Worm (Caenorhabditis elegans) whole organism, L3 larva: ENCODE measurements around the gene B0238.9.

ENCODE experiments used
- R02D3.7 ChIP-seq: fragments of 150-350 bp; optimal IDR thresholded peaks from 2 replicates; lab custom pipeline; 2014; ENCODE audit warnings: missing biosample characterization, missing genetic modification characterization
- ZK546.5 ChIP-seq: sonication (generic microtip); optimal IDR thresholded peaks from 2 replicates; lab custom pipeline; 2017; ENCODE audit warnings: missing biosample characterization, missing genetic modification characterization
- aly-2 ChIP-seq: fragments of 150-350 bp; optimal IDR thresholded peaks from 2 replicates; lab custom pipeline; 2014; ENCODE audit warnings: missing biosample characterization, missing genetic modification characterization
- ama-1 ChIP-seq: fragments of 150-350 bp; optimal IDR thresholded peaks from 2 replicates; lab custom pipeline; 2018
- ceh-28 ChIP-seq: fragments of 150-350 bp; optimal IDR thresholded peaks from 2 replicates; lab custom pipeline; 2014; ENCODE audit warnings: missing biosample characterization, missing genetic modification reagents, missing genetic modification characterization
- ceh-82 ChIP-seq: fragments of 150-350 bp; optimal IDR thresholded peaks from 2 replicates; lab custom pipeline; 2014; ENCODE audit warnings: missing biosample characterization, missing genetic modification characterization
- ceh-9 ChIP-seq: sonication (generic microtip); optimal IDR thresholded peaks from 2 replicates; lab custom pipeline; 2018; ENCODE audit warnings: missing biosample characterization, missing genetic modification characterization
- daf-12 ChIP-seq: fragments of 150-350 bp; optimal IDR thresholded peaks from 2 replicates; lab custom pipeline; 2014; ENCODE audit warnings: missing biosample characterization, missing genetic modification reagents, missing genetic modification characterization
- egl-27 ChIP-seq: sonication (generic microtip); optimal IDR thresholded peaks from 4 replicates; lab custom pipeline; 2017; ENCODE audit warnings: missing biosample characterization, missing genetic modification reagents, missing genetic modification characterization
- egl-5 ChIP-seq: fragments of 150-350 bp; optimal IDR thresholded peaks from 2 replicates; lab custom pipeline; 2017; ENCODE audit warnings: missing biosample characterization, missing genetic modification reagents, missing genetic modification characterization, inconsistent platforms
- elt-1 ChIP-seq: fragments of 150-350 bp; optimal IDR thresholded peaks from 2 replicates; lab custom pipeline; 2014; ENCODE audit warnings: missing biosample characterization, missing genetic modification characterization
- elt-2 ChIP-seq: sonication (generic microtip); optimal IDR thresholded peaks from 2 replicates; lab custom pipeline; 2016; ENCODE audit warnings: missing genetic modification reagents, mild to moderate bottlenecking, missing genetic modification characterization, missing compliant biosample characterization
- elt-3 ChIP-seq, 3 experiments: fragments of 150-350 bp in 1 of 3; sonication (generic microtip) in 2 of 3; optimal IDR thresholded peaks; 2 replicates in 2 of 3; 4 replicates in 1 of 3; lab custom pipeline; 2014 to 2017; ENCODE audit warnings: missing biosample characterization in 3 of 3, missing genetic modification characterization in 3 of 3
- eor-1 ChIP-seq, 2 experiments: fragments of 150-350 bp; optimal IDR thresholded peaks; 2 replicates each; lab custom pipeline; 2014 to 2018; ENCODE audit warnings: missing biosample characterization in 2 of 2, missing genetic modification characterization in 2 of 2
- fkh-10 ChIP-seq: sonication (generic microtip); optimal IDR thresholded peaks from 2 replicates; lab custom pipeline; 2017; ENCODE audit warnings: missing biosample characterization, missing genetic modification reagents, missing genetic modification characterization
- fkh-2 ChIP-seq: fragments of 150-350 bp; optimal IDR thresholded peaks from 2 replicates; lab custom pipeline; 2014; ENCODE audit warnings: missing biosample characterization, missing genetic modification reagents, missing genetic modification characterization
- fos-1 ChIP-seq: fragments of 150-350 bp; optimal IDR thresholded peaks from 2 replicates; lab custom pipeline; 2014; ENCODE audit warnings: missing biosample characterization, missing genetic modification characterization
- jun-1 ChIP-seq: fragments of 150-350 bp; optimal IDR thresholded peaks from 2 replicates; lab custom pipeline; 2014; ENCODE audit warnings: missing biosample characterization, missing genetic modification reagents, missing genetic modification characterization
- lin-39 ChIP-seq: fragments of 150-350 bp; optimal IDR thresholded peaks from 2 replicates; lab custom pipeline; 2018; ENCODE audit warnings: missing biosample characterization, missing genetic modification reagents, missing genetic modification characterization
- mdl-1 ChIP-seq: fragments of 150-350 bp; optimal IDR thresholded peaks from 2 replicates; lab custom pipeline; 2014; ENCODE audit warnings: missing biosample characterization, missing genetic modification characterization
- nhr-11 ChIP-seq: fragments of 150-350 bp; optimal IDR thresholded peaks from 2 replicates; lab custom pipeline; 2014; ENCODE audit warnings: missing biosample characterization, missing genetic modification characterization
- nhr-12 ChIP-seq: fragments of 150-350 bp; optimal IDR thresholded peaks from 2 replicates; lab custom pipeline; 2014; ENCODE audit warnings: missing biosample characterization, missing genetic modification characterization
- nhr-23 ChIP-seq: fragments of 150-350 bp; optimal IDR thresholded peaks from 2 replicates; lab custom pipeline; 2014; ENCODE audit warnings: missing biosample characterization, missing genetic modification reagents, missing genetic modification characterization
- nhr-237 ChIP-seq: fragments of 150-350 bp; optimal IDR thresholded peaks from 2 replicates; lab custom pipeline; 2014; ENCODE audit warnings: missing biosample characterization, missing genetic modification characterization
- nhr-25 ChIP-seq: sonication (generic microtip); optimal IDR thresholded peaks from 2 replicates; lab custom pipeline; 2017; ENCODE audit warnings: missing biosample characterization, missing genetic modification characterization
- nhr-28 ChIP-seq: fragments of 150-350 bp; optimal IDR thresholded peaks from 2 replicates; lab custom pipeline; 2014; ENCODE audit warnings: missing biosample characterization, missing genetic modification characterization
- nhr-67 ChIP-seq: fragments of 150-350 bp; optimal IDR thresholded peaks from 2 replicates; lab custom pipeline; 2014; ENCODE audit warnings: missing biosample characterization, missing genetic modification characterization
- nhr-77 ChIP-seq: fragments of 150-350 bp; optimal IDR thresholded peaks from 2 replicates; lab custom pipeline; 2014; ENCODE audit warnings: missing biosample characterization, missing genetic modification characterization
- pha-4 ChIP-seq: fragments of 150-350 bp; optimal IDR thresholded peaks from 2 replicates; lab custom pipeline; 2014; ENCODE audit warnings: missing biosample characterization, missing genetic modification reagents, missing genetic modification characterization
- pqm-1 ChIP-seq: fragments of 150-350 bp; optimal IDR thresholded peaks from 2 replicates; lab custom pipeline; 2017; ENCODE audit warnings: missing biosample characterization, missing genetic modification characterization, inconsistent platforms
- skn-1 ChIP-seq: fragments of 150-350 bp; optimal IDR thresholded peaks from 2 replicates; lab custom pipeline; 2014; ENCODE audit warnings: missing biosample characterization, missing genetic modification characterization
- snpc-4 ChIP-seq: fragments of 150-350 bp; optimal IDR thresholded peaks from 2 replicates; lab custom pipeline; 2014; ENCODE audit warnings: missing biosample characterization, missing genetic modification characterization
- unc-39 ChIP-seq: sonication (generic microtip); optimal IDR thresholded peaks from 4 replicates; lab custom pipeline; 2017; ENCODE audit warnings: missing biosample characterization, missing genetic modification characterization
- unc-62 ChIP-seq: fragments of 150-350 bp; sonication (generic microtip); optimal IDR thresholded peaks from 4 replicates; lab custom pipeline; 2014; ENCODE audit warnings: missing biosample characterization, missing genetic modification reagents, missing genetic modification characterization
- ztf-11 ChIP-seq: fragments of 150-350 bp; optimal IDR thresholded peaks from 2 replicates; lab custom pipeline; 2014; ENCODE audit warnings: missing biosample characterization, missing genetic modification characterization

B0238.9 gene

DNA sequence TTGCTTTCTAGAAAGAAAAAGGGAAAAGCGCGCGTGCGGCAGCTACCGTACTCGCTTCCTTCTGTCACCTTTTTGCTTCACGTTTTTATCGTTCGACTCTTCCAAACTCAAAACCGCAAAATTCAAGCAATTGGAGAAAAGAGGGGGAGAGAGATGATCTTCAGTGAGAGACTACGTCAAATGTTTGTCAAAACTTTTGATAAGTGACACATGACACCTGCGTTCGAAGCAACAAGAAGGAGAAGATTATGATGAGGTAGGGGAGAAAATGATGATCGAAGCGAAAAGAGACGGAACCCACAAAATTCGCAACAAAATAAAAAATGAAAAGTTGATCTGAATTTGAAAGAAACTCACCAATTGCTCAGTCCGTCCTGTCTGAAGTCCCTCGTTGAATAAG, 40.4 kb upstream of the B0238.9 start:
- no peak for TF ChIP-seq lin-39 (tag; lab: Kevin White, UChicago)
- TF ChIP-seq unc-39 (tag; lab: Kevin White, UChicago): no peak
- no peak for TF ChIP-seq nhr-77 (tag; lab: Kevin White, UChicago)
- TF ChIP-seq ceh-28 (tag; lab: Kevin White, UChicago): no peak
- no peak for TF ChIP-seq nhr-28
- TF ChIP-seq fos-1 (tag; lab: Kevin White, UChicago): no peak
- TF ChIP-seq egl-5: no peak
- no peak for TF ChIP-seq ZK546.5 (tag; lab: Kevin White, UChicago)
- TF ChIP-seq pha-4 (tag; lab: Kevin White, UChicago): no peak
- no peak for TF ChIP-seq nhr-67 (tag; lab: Kevin White, UChicago)
- no peak for TF ChIP-seq daf-12 (tag; lab: Kevin White, UChicago)
- TF ChIP-seq fkh-2 (tag; lab: Kevin White, UChicago): no peak
- no peak for TF ChIP-seq aly-2 (tag; lab: Kevin White, UChicago)
- no peak for TF ChIP-seq ztf-11 (tag; lab: Kevin White, UChicago)
- TF ChIP-seq nhr-11 (tag; lab: Kevin White, UChicago): no peak
- TF ChIP-seq fkh-10 (GFP tag; lab: Kevin White, UChicago): no peak
- no peak for TF ChIP-seq elt-3 (tag; optimal IDR thresholded peaks at IDR 0.05; lab: Kevin White, UChicago)
- TF ChIP-seq elt-2 (tag; lab: Kevin White, UChicago): no peak

DNA sequence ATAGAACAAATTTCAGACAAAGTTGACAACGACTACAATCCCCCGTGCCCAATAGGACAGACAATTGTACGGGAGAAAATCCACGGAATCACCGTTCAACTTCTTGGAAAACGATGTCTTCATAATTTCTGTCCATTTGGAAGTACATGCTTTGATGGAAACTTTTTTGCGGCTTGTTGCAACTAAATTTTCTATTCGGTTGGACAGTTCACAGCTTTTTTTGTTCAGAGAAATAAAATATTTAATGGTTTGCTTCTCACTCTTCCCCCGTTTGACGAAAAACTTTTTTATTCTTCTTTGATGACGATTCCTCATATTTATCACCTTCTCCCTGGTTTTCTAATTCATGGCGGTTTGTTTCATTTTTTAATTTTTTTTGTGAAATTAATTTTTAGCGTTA, 36.2 kb upstream of the B0238.9 start, which contains the start of gene C10G8.2:
TSS of gene C10G8.2 (plus strand) at position 301 of the 400 bp plus-strand sequence.
- TF ChIP-seq nhr-11 (tag; lab: Kevin White, UChicago) (no peak), ceh-28 (tag; lab: Kevin White, UChicago) (no peak)

DNA sequence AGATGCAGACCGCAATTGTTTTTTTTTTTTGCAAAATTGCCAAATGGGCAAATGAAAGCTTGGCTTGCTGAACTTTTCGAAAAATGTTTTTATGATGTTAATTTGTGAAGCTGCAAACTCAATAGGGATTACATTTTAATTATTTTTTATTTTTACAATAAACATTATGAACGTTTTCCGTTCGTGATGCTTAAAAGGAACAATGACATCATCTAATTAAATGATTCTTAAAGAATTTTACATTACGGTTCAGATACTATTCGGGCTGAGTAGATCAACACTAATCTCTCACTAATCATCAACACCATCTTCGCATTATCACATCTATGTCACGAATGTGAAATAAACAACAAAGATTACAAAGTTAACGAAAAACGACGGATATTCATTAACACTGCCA, 34.6 kb upstream of the B0238.9 start, which contains the start of gene C10G8.3:
TSS of gene C10G8.3 (plus strand) at position 301 of the 400 bp plus-strand sequence.
- TF ChIP-seq daf-12 (tag; lab: Kevin White, UChicago) (no peak), unc-39 (tag; lab: Kevin White, UChicago) (no peak), mdl-1 (tag; lab: Kevin White, UChicago) (no peak), eor-1 (tag; optimal IDR thresholded peaks at IDR 0.05; lab: Kevin White, UChicago) (no peak), nhr-12 (no peak), nhr-67 (tag; lab: Kevin White, UChicago) (no peak), fkh-2 (tag; lab: Kevin White, UChicago) (no peak), ceh-9 (tag; lab: Kevin White, UChicago) (no peak), ZK546.5 (tag; lab: Kevin White, UChicago) (no peak), snpc-4 (tag; lab: Kevin White, UChicago) (no peak), nhr-23 (tag; lab: Kevin White, UChicago) (no peak), aly-2 (tag; lab: Kevin White, UChicago) (no peak), elt-1 (tag; lab: Kevin White, UChicago) (no peak), ama-1 (lab: Kevin White, UChicago) (no peak), ztf-11 (tag; lab: Kevin White, UChicago) (no peak), fkh-10 (GFP tag; lab: Kevin White, UChicago) (no peak)
- TF ChIP-seq, all 47 proteins: peak for 0

DNA sequence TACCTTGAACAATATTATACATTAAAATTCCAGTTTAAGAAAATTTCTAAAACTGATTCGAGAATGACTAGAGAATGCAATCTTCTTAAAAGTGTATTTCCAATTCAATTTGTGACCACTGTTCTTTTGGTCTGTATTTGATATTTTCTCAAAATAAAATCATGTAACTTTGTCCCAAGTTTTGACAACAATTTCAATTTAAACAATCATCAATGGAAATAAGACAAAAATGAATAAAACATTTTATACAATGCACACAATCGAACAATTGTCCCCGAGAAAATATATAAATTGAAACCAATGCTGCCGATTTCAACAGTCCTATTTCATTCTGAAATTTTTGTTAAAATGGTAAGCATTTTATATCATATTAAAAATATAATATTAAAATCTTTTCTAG, 33.7 kb upstream of the B0238.9 start, which contains the start of gene C10G8.4:
TSS of gene C10G8.4 (plus strand) at position 301 of the 400 bp plus-strand sequence.
- TF ChIP-seq fos-1 (tag; lab: Kevin White, UChicago) (no peak), unc-62 (GFP tag; lab: Kevin White, UChicago) (no peak), egl-27 (no peak), nhr-11 (tag; lab: Kevin White, UChicago) (no peak), elt-3 (tag; optimal IDR thresholded peaks at IDR 0.05; lab: Kevin White, UChicago) (no peak), R02D3.7 (no peak), egl-5 (no peak)

DNA sequence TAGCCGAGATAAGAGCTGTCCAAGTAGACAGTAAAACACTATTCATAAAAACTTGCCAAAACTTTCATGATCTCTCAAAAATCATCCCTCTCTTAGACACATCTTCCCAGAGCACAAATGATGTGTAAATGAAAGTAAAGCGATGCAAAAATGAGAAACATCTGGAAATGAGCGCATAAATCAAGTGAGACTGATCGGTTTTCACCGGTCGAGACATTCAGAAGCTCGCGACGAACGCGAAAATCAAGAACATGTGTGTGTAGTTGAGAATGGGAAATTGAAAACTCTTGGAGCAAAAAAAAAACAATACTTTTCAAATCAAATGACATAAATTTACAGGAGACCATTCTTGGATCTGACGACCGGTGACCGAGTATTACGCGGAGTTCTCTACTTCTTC, 26.5 kb upstream of the B0238.9 start:
- TF ChIP-seq ceh-82 (tag; lab: Kevin White, UChicago) (no peak), nhr-77 (tag; lab: Kevin White, UChicago) (no peak), pqm-1 (no peak), jun-1 (tag; lab: Kevin White, UChicago) (no peak), elt-3 (tag; optimal IDR thresholded peaks at IDR 0.05; lab: Kevin White, UChicago) (no peak), nhr-25 (tag; lab: Kevin White, UChicago) (no peak), ZK546.5 (tag; lab: Kevin White, UChicago) (no peak), skn-1 (no peak), fkh-10 (GFP tag; lab: Kevin White, UChicago) (no peak), nhr-11 (tag; lab: Kevin White, UChicago) (no peak), nhr-23 (tag; lab: Kevin White, UChicago) (no peak), nhr-12 (no peak), daf-12 (tag; lab: Kevin White, UChicago) (no peak), fos-1 (tag; lab: Kevin White, UChicago) (no peak), nhr-237 (no peak)
